Fruit fly (Drosophila melanogaster): ENCODE measurements around the gene CG17271.

- TF ChIP-seq GATAd (GFP tag; optimal IDR thresholded peaks at IDR 0.05) (no peak), Hr78 (GFP tag; optimal IDR thresholded peaks at IDR 0.05) (no peak), pan (optimal IDR thresholded peaks at IDR 0.05) (no peak), Dfd (GFP tag; optimal IDR thresholded peaks at IDR 0.05) (no peak), Sp1 (GFP tag; optimal IDR thresholded peaks at IDR 0.05) (no peak), CG32264 (GFP tag; optimal IDR thresholded peaks at IDR 0.05) (no peak), br (GFP tag; optimal IDR thresholded peaks at IDR 0.05) (no peak), brk (GFP tag; optimal IDR thresholded peaks at IDR 0.05) (peak; percentile 56), CrebA (GFP tag; optimal IDR thresholded peaks at IDR 0.05; ENCODE audit: borderline replicate concordance) (peak; percentile 13)
These were observed 28.9 kb upstream of the CG17271 start, which contains the start of gene RpS30 for dm6 chr3R:20850395-20851039.

Data from whole organism, wandering third instar larva.